Worm (Caenorhabditis elegans) whole organism, L2 larva: ENCODE data around the gene Y54G11A.4.

Source experiments
- R02D3.7 ChIP-seq: fragments of 150-350 bp; optimal IDR thresholded peaks from 2 replicates; lab custom pipeline; 2014; ENCODE audit warnings: missing biosample characterization, missing genetic modification characterization
- Y55F3AM.14 ChIP-seq: fragments of 200-800 bp; sonication (Bioruptor generic); optimal IDR thresholded peaks from 2 replicates; lab custom pipeline; 2018; ENCODE audit warnings: mild to moderate bottlenecking, missing genetic modification characterization, missing compliant biosample characterization
- ama-1 ChIP-seq: fragments of 150-350 bp; optimal IDR thresholded peaks from 2 replicates; lab custom pipeline; 2018; ENCODE audit warnings: inconsistent platforms
- ceh-16 ChIP-seq: fragments of 150-350 bp; optimal IDR thresholded peaks from 2 replicates; lab custom pipeline; 2014; ENCODE audit warnings: missing biosample characterization, missing genetic modification characterization
- ceh-82 ChIP-seq: fragments of 150-350 bp; optimal IDR thresholded peaks from 2 replicates; lab custom pipeline; 2014; ENCODE audit warnings: missing biosample characterization, missing genetic modification characterization
- elt-3 ChIP-seq: sonication (generic microtip); optimal IDR thresholded peaks from 2 replicates; lab custom pipeline; 2017; ENCODE audit warnings: missing biosample characterization, missing genetic modification characterization
- nhr-25 ChIP-seq: fragments of 150-350 bp; sonication (generic microtip); optimal IDR thresholded peaks from 3 replicates; lab custom pipeline; 2014; ENCODE audit warnings: missing biosample characterization, missing genetic modification characterization
- skn-1 ChIP-seq: sonication (generic microtip); optimal IDR thresholded peaks from 2 replicates; lab custom pipeline; 2017; ENCODE audit warnings: missing biosample characterization, missing genetic modification characterization
- unc-62 ChIP-seq: fragments of 150-350 bp; optimal IDR thresholded peaks from 2 replicates; lab custom pipeline; 2014; ENCODE audit warnings: missing biosample characterization, missing genetic modification reagents, missing genetic modification characterization
- zag-1 ChIP-seq: fragments of 150-350 bp; optimal IDR thresholded peaks from 2 replicates; lab custom pipeline; 2014; ENCODE audit warnings: missing biosample characterization, missing genetic modification characterization

- TF ChIP-seq skn-1 (no peak), zag-1 (tag; lab: Kevin White, UChicago) (no peak), ama-1 (lab: Kevin White, UChicago) (no peak), ceh-16 (tag; lab: Kevin White, UChicago) (no peak), ceh-82 (tag; lab: Kevin White, UChicago) (no peak), Y55F3AM.14 (GFP tag; lab: Kevin White, UChicago) (no peak), elt-3 (tag; lab: Kevin White, UChicago) (no peak), unc-62 (GFP tag; lab: Kevin White, UChicago) (no peak), R02D3.7 (tag; lab: Kevin White, UChicago) (no peak), nhr-25 (tag; lab: Kevin White, UChicago) (no peak)
Observed at ce11 chrII:14311537-14311936, 18.9 kb downstream of the Y54G11A.4 start.
